Worm (Caenorhabditis elegans) whole organism, L1 larva: ENCODE data around the gene T05E12.3.

Source experiments
- Y116A8C.19 ChIP-seq: sonication (generic microtip); optimal IDR thresholded peaks from 2 replicates; lab custom pipeline; 2016; ENCODE audit warnings: missing compliant biosample characterization, missing genetic modification characterization, borderline replicate concordance
- ceh-63 ChIP-seq: fragments of 200-800 bp; sonication (Bioruptor generic); optimal IDR thresholded peaks from 2 replicates; lab custom pipeline; 2018; ENCODE audit warnings: mild to moderate bottlenecking, missing genetic modification characterization, missing compliant biosample characterization
- ceh-8 ChIP-seq: fragments of 200-800 bp; sonication (Bioruptor generic); optimal IDR thresholded peaks from 2 replicates; lab custom pipeline; 2018; ENCODE audit warnings: mild to moderate bottlenecking, missing genetic modification characterization, moderate library complexity, missing compliant biosample characterization
- ces-1 ChIP-seq: fragments of 150-350 bp; optimal IDR thresholded peaks from 2 replicates; lab custom pipeline; 2014; ENCODE audit warnings: missing biosample characterization, missing genetic modification reagents, missing genetic modification characterization
- egl-27 ChIP-seq, 2 experiments: fragments of 150-350 bp in 1 of 2; sonication (generic microtip); optimal IDR thresholded peaks; 3 replicates each; lab custom pipeline; 2017 to 2018; ENCODE audit warnings: missing biosample characterization in 2 of 2, missing genetic modification characterization in 2 of 2, missing genetic modification reagents in 2 of 2
- elt-3 ChIP-seq, 6 experiments: fragments of 150-350 bp in 1 of 6; sonication (generic microtip); optimal IDR thresholded peaks; 2 replicates each; lab custom pipeline; 2017 to 2018; ENCODE audit warnings: missing biosample characterization in 6 of 6, missing genetic modification characterization in 6 of 6, inconsistent platforms in 1 of 6
- fkh-8 ChIP-seq: sonication (generic microtip); optimal IDR thresholded peaks from 2 replicates; lab custom pipeline; 2016; ENCODE audit warnings: mild to moderate bottlenecking, missing genetic modification characterization, missing compliant biosample characterization
- grh-1 ChIP-seq: fragments of 200-800 bp; sonication (Bioruptor generic); IDR thresholded peaks from 2 replicates; pipeline ENCODE4 v1.3.6; 2022; ENCODE audit warnings: missing genetic modification reagents, missing genetic modification characterization, missing compliant biosample characterization
- hlh-17 ChIP-seq: fragments of 200-800 bp; sonication (Bioruptor generic); optimal IDR thresholded peaks from 2 replicates; lab custom pipeline; 2018; ENCODE audit warnings: missing genetic modification characterization, mild to moderate bottlenecking, missing compliant biosample characterization, moderate library complexity, borderline replicate concordance
- hlh-4 ChIP-seq: sonication (generic microtip); optimal IDR thresholded peaks from 2 replicates; lab custom pipeline; 2016; ENCODE audit warnings: mild to moderate bottlenecking, missing genetic modification characterization, missing compliant biosample characterization
- jun-1 ChIP-seq: fragments of 150-350 bp; optimal IDR thresholded peaks from 2 replicates; lab custom pipeline; 2014; ENCODE audit warnings: missing biosample characterization, missing genetic modification reagents, missing genetic modification characterization
- mab-9 ChIP-seq: fragments of 200-800 bp; sonication (Bioruptor generic); IDR thresholded peaks from 2 replicates; pipeline ENCODE4 v1.3.6; 2022; ENCODE audit warnings: missing genetic modification reagents, missing genetic modification characterization, missing compliant biosample characterization
- nhr-19 ChIP-seq: fragments of 200-800 bp; sonication (Bioruptor generic); conservative IDR thresholded peaks from 2 replicates; pipeline ENCODE4 v1.3.6; 2022; ENCODE audit warnings: missing genetic modification characterization, missing compliant biosample characterization
- nhr-20 ChIP-seq: sonication (generic microtip); optimal IDR thresholded peaks from 2 replicates; lab custom pipeline; 2016; ENCODE audit warnings: mild to moderate bottlenecking, missing genetic modification characterization, missing compliant biosample characterization
- rnt-1 ChIP-seq: sonication (generic microtip); optimal IDR thresholded peaks from 2 replicates; lab custom pipeline; 2016; ENCODE audit warnings: mild to moderate bottlenecking, missing genetic modification characterization, moderate library complexity, missing compliant biosample characterization
- unc-86 ChIP-seq: sonication (generic microtip); optimal IDR thresholded peaks from 2 replicates; lab custom pipeline; 2016; ENCODE audit warnings: missing genetic modification characterization, missing compliant biosample characterization
- zip-4 ChIP-seq: fragments of 200-800 bp; sonication (Bioruptor generic); optimal IDR thresholded peaks from 2 replicates; lab custom pipeline; 2018; ENCODE audit warnings: mild to moderate bottlenecking, missing genetic modification characterization, moderate library complexity, missing compliant biosample characterization

Gene T05E12.3

DNA sequence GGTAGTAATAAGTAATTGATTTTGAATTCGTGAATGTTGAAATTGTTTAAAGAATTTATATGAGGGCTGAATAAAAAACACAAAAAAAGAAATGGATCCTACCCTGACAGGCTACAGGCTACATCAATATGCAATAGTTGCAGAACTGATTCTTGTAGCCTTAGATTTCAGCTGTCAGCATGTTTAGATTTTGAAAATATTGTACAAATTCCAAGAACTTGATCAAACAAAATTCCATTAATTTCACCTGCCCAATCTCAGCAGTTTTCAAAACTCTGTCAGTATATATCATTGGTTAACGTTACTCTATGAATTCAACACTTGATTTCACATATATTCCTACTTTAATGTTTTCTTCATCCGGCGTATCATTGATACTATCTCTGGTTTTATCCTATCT is 47.4 kb downstream of the T05E12.3 start:
- TF ChIP-seq ceh-8 = no peak
- TF ChIP-seq ces-1 = no peak
- no peak for TF ChIP-seq rnt-1 (tag; lab: Kevin White, UChicago)
- no peak for TF ChIP-seq mab-9 (GFP tag; lab: Robert Waterston, UW)
- peak; percentile 3 for TF ChIP-seq fkh-8 (tag; lab: Kevin White, UChicago)
- TF ChIP-seq hlh-17 (GFP tag; lab: Kevin White, UChicago) = no peak
- no peak for TF ChIP-seq elt-3 (tag; optimal IDR thresholded peaks at IDR 0.05; lab: Kevin White, UChicago)
- no peak for TF ChIP-seq grh-1 (GFP tag; lab: Robert Waterston, UW)
- no peak for TF ChIP-seq zip-4 (GFP tag; lab: Kevin White, UChicago)
- TF ChIP-seq egl-27 (tag; optimal IDR thresholded peaks at IDR 0.05; lab: Kevin White, UChicago) = no peak
- TF ChIP-seq Y116A8C.19 (tag; lab: Kevin White, UChicago) = no peak
- no peak for TF ChIP-seq unc-86 (tag; lab: Kevin White, UChicago)
- peak; percentile 98 for TF ChIP-seq hlh-4 (tag; lab: Kevin White, UChicago)
- no peak for TF ChIP-seq jun-1 (tag; lab: Kevin White, UChicago)
- TF ChIP-seq nhr-19 = no peak
- TF ChIP-seq nhr-20 (tag; lab: Kevin White, UChicago) = no peak
- TF ChIP-seq ceh-63 (GFP tag; lab: Kevin White, UChicago) = no peak
